Fruit fly (Drosophila melanogaster): ENCODE results near the gene NFAT.

dm6 chrX:13639998-13640691, 15.6 kb downstream of the NFAT start:
- no peak for TF ChIP-seq pan (optimal IDR thresholded peaks at IDR 0.05)
- no peak for TF ChIP-seq Hr78 (GFP tag; optimal IDR thresholded peaks at IDR 0.05)

All from whole organism, wandering third instar larva.